Fruit fly (Drosophila melanogaster) whole organism, embryonic: ENCODE measurements around the gene Smvt.

Source experiments
- Antp ChIP-seq: fragments of 200-800 bp; sonication (Bioruptor generic); optimal IDR thresholded peaks from 3 replicates; lab custom pipeline; 2016; ENCODE audit warnings: missing biosample characterization, missing genetic modification characterization
- CG11696 ChIP-seq: fragments of 200-800 bp; sonication (Bioruptor generic); IDR thresholded peaks from 2 replicates; pipeline ENCODE4 v1.3.6; 2022; ENCODE audit warnings: missing biosample characterization, missing genetic modification characterization
- CG12299 ChIP-seq: fragments of 200-800 bp; sonication (Bioruptor generic); optimal IDR thresholded peaks from 2 replicates; lab custom pipeline; 2018; ENCODE audit warnings: missing biosample characterization, mild to moderate bottlenecking, missing genetic modification characterization
- CG12659 ChIP-seq: fragments of 200-800 bp; sonication (Bioruptor generic); optimal IDR thresholded peaks from 3 replicates; lab custom pipeline; 2017; ENCODE audit warnings: mild to moderate bottlenecking, missing biosample characterization, missing genetic modification reagents, missing genetic modification characterization
- CG12769 ChIP-seq: fragments of 200-800 bp; sonication (Bioruptor generic); optimal IDR thresholded peaks from 2 replicates; lab custom pipeline; 2019; ENCODE audit warnings: missing biosample characterization, mild to moderate bottlenecking, missing genetic modification characterization, moderate library complexity
- CG13287 ChIP-seq: fragments of 200-800 bp; sonication (Bioruptor generic); IDR thresholded peaks from 2 replicates; pipeline ENCODE4 v1.3.6; 2022; ENCODE audit warnings: missing biosample characterization, missing genetic modification characterization; ENCODE audit not compliant: partially characterized antibody
- CG14860 ChIP-seq: fragments of 200-800 bp; sonication (Bioruptor generic); IDR thresholded peaks from 3 replicates; pipeline ENCODE4 v1.3.6; 2022; ENCODE audit warnings: missing biosample characterization, missing genetic modification characterization; ENCODE audit not compliant: partially characterized antibody
- CG17829 ChIP-seq: fragments of 200-800 bp; optimal IDR thresholded peaks from 2 replicates; lab custom pipeline; 2019; ENCODE audit warnings: missing biosample characterization, mild to moderate bottlenecking, missing genetic modification characterization, moderate library complexity
- CG2116 ChIP-seq: fragments of 200-800 bp; sonication (Bioruptor generic); optimal IDR thresholded peaks from 3 replicates; lab custom pipeline; 2018; ENCODE audit warnings: missing biosample characterization, mild to moderate bottlenecking, missing genetic modification characterization
- CG30020 ChIP-seq: fragments of 200-800 bp; optimal IDR thresholded peaks from 2 replicates; lab custom pipeline; 2019; ENCODE audit warnings: missing biosample characterization, mild to moderate bottlenecking, missing genetic modification characterization, moderate library complexity
- CG32772 ChIP-seq: fragments of 200-800 bp; sonication (Bioruptor generic); IDR thresholded peaks from 2 replicates; pipeline ENCODE4 v1.3.6; 2022; ENCODE audit warnings: missing biosample characterization, missing genetic modification characterization
- CG4730 ChIP-seq: fragments of 200-800 bp; sonication (Bioruptor generic); IDR thresholded peaks from 2 replicates; pipeline ENCODE4 v1.3.6; 2022; ENCODE audit warnings: missing biosample characterization, missing genetic modification characterization
- CG6654 ChIP-seq: fragments of 200-800 bp; sonication (Bioruptor generic); optimal IDR thresholded peaks from 2 replicates; lab custom pipeline; 2017; ENCODE audit warnings: missing biosample characterization, mild to moderate bottlenecking, missing genetic modification characterization
- CG6813 ChIP-seq: fragments of 200-800 bp; sonication (Bioruptor generic); optimal IDR thresholded peaks from 2 replicates; lab custom pipeline; 2017; ENCODE audit warnings: missing biosample characterization, missing genetic modification characterization, mild to moderate bottlenecking, moderate library complexity, missing genetic modification reagents
- CG7556 ChIP-seq: fragments of 200-800 bp; sonication (Bioruptor generic); optimal IDR thresholded peaks from 2 replicates; lab custom pipeline; 2017; ENCODE audit warnings: missing biosample characterization, mild to moderate bottlenecking, missing genetic modification characterization
- CG8944 ChIP-seq: fragments of 200-800 bp; sonication (Bioruptor generic); optimal IDR thresholded peaks from 3 replicates; lab custom pipeline; 2016; ENCODE audit warnings: missing biosample characterization, missing genetic modification characterization
- CG9727 ChIP-seq: fragments of 200-800 bp; sonication (Bioruptor generic); optimal IDR thresholded peaks from 3 replicates; lab custom pipeline; 2017; ENCODE audit warnings: missing biosample characterization, mild to moderate bottlenecking, missing genetic modification characterization
- CHES-1-like ChIP-seq: fragments of 200-800 bp; sonication (Bioruptor generic); optimal IDR thresholded peaks from 2 replicates; lab custom pipeline; 2016; ENCODE audit warnings: missing biosample characterization, missing genetic modification characterization
- D19A ChIP-seq: fragments of 200-800 bp; optimal IDR thresholded peaks from 3 replicates; lab custom pipeline; 2019; ENCODE audit warnings: missing biosample characterization, mild to moderate bottlenecking, missing genetic modification characterization, moderate library complexity
- Dad ChIP-seq: fragments of 200-800 bp; sonication (Bioruptor generic); optimal IDR thresholded peaks from 3 replicates; lab custom pipeline; 2016; ENCODE audit warnings: missing biosample characterization, missing genetic modification characterization
- Dbx ChIP-seq: fragments of 200-800 bp; sonication (Bioruptor generic); IDR thresholded peaks from 3 replicates; pipeline ENCODE4 v1.3.6; 2022; ENCODE audit warnings: missing biosample characterization, missing genetic modification characterization
- E2f1 ChIP-seq: fragments of 200-800 bp; sonication (Bioruptor generic); IDR thresholded peaks from 2 replicates; pipeline ENCODE4 v1.3.6; 2022; ENCODE audit warnings: missing biosample characterization, missing genetic modification characterization
- HmgD ChIP-seq: fragments of 200-800 bp; sonication (Bioruptor generic); optimal IDR thresholded peaks from 3 replicates; lab custom pipeline; 2016; ENCODE audit warnings: missing biosample characterization, missing genetic modification characterization
- Hr78 ChIP-seq, 2 experiments: fragments of 200-800 bp in 1 of 2; fragments of >200 bp in 1 of 2; sonication (Bioruptor generic) in 1 of 2; optimal IDR thresholded peaks; 2 replicates each; lab custom pipeline; 2017 to 2019; ENCODE audit warnings: missing biosample characterization in 2 of 2, missing genetic modification characterization in 2 of 2, mild to moderate bottlenecking in 1 of 2, moderate library complexity in 1 of 2
- MBD-R2 ChIP-seq: fragments of 200-800 bp; sonication (Bioruptor generic); IDR thresholded peaks from 2 replicates; pipeline ENCODE4 v1.3.6; 2022; ENCODE audit warnings: missing biosample characterization, missing genetic modification characterization
- Nf-YA ChIP-seq: fragments of 200-800 bp; sonication (Bioruptor generic); IDR thresholded peaks from 2 replicates; pipeline ENCODE4 v1.3.6; 2022; ENCODE audit warnings: missing biosample characterization, missing genetic modification characterization
- Oli ChIP-seq: fragments of 200-800 bp; sonication (Bioruptor generic); optimal IDR thresholded peaks from 2 replicates; lab custom pipeline; 2018; ENCODE audit warnings: missing biosample characterization, mild to moderate bottlenecking, missing genetic modification characterization, moderate library complexity
- Optix ChIP-seq: fragments of 200-800 bp; sonication (Bioruptor generic); IDR thresholded peaks from 3 replicates; pipeline ENCODE4 v1.3.6; 2022; ENCODE audit warnings: missing biosample characterization, missing genetic modification characterization
- Ravus ChIP-seq: fragments of 200-800 bp; sonication (Bioruptor generic); IDR thresholded peaks from 2 replicates; pipeline ENCODE4 v1.3.6; 2022; ENCODE audit warnings: missing biosample characterization, missing genetic modification characterization
- Ssrp ChIP-seq: fragments of 200-800 bp; sonication (Bioruptor generic); optimal IDR thresholded peaks from 2 replicates; lab custom pipeline; 2018; ENCODE audit warnings: missing biosample characterization, mild to moderate bottlenecking, missing genetic modification characterization, moderate library complexity
- TFAM ChIP-seq: fragments of 200-800 bp; sonication (Bioruptor generic); optimal IDR thresholded peaks from 2 replicates; lab custom pipeline; 2017; ENCODE audit warnings: missing biosample characterization, missing genetic modification characterization, inconsistent platforms
- Vsx1 ChIP-seq: fragments of 200-800 bp; sonication (Bioruptor generic); optimal IDR thresholded peaks from 2 replicates; lab custom pipeline; 2017; ENCODE audit warnings: missing biosample characterization, mild to moderate bottlenecking, missing genetic modification characterization, missing genetic modification reagents
- YL-1 ChIP-seq: fragments of 200-800 bp; sonication (Bioruptor generic); optimal IDR thresholded peaks from 3 replicates; lab custom pipeline; 2017; ENCODE audit warnings: missing biosample characterization, mild to moderate bottlenecking, missing genetic modification characterization
- bcd ChIP-seq: fragments of 200-800 bp; sonication (Bioruptor generic); optimal IDR thresholded peaks from 2 replicates; lab custom pipeline; 2017; ENCODE audit warnings: missing biosample characterization, mild to moderate bottlenecking, missing genetic modification characterization
- cato ChIP-seq: fragments of 200-800 bp; sonication (Bioruptor generic); optimal IDR thresholded peaks from 2 replicates; lab custom pipeline; 2016; ENCODE audit warnings: missing biosample characterization, missing genetic modification characterization, borderline replicate concordance
- da ChIP-seq: fragments of 200-800 bp; sonication (Bioruptor generic); optimal IDR thresholded peaks from 2 replicates; lab custom pipeline; 2016; ENCODE audit warnings: missing biosample characterization, missing genetic modification characterization
- fru ChIP-seq: fragments of >200 bp; optimal IDR thresholded peaks from 2 replicates; lab custom pipeline; 2017
- gem ChIP-seq: fragments of 200-800 bp; sonication (Bioruptor generic); optimal IDR thresholded peaks from 2 replicates; lab custom pipeline; 2019; ENCODE audit warnings: missing biosample characterization, mild to moderate bottlenecking, missing genetic modification characterization, moderate library complexity
- gsb ChIP-seq: fragments of 200-800 bp; sonication (Bioruptor generic); IDR thresholded peaks from 2 replicates; pipeline ENCODE4 v1.3.6; 2022; ENCODE audit warnings: missing biosample characterization, missing genetic modification characterization
- ind ChIP-seq: fragments of 200-800 bp; sonication (Bioruptor generic); optimal IDR thresholded peaks from 3 replicates; lab custom pipeline; 2016; ENCODE audit warnings: missing biosample characterization, missing genetic modification characterization
- jing ChIP-seq: fragments of 200-800 bp; sonication (Bioruptor generic); optimal IDR thresholded peaks from 2 replicates; lab custom pipeline; 2018; ENCODE audit warnings: missing biosample characterization, mild to moderate bottlenecking, missing genetic modification characterization
- kni ChIP-seq: fragments of 200-800 bp; sonication (Bioruptor generic); optimal IDR thresholded peaks from 3 replicates; lab custom pipeline; 2017; ENCODE audit warnings: mild to moderate bottlenecking, missing biosample characterization, missing genetic modification reagents, missing genetic modification characterization
- lola ChIP-seq, 3 experiments: fragments of >200 bp in 2 of 3; fragments of 200-800 bp in 1 of 3; sonication (Bioruptor generic) in 1 of 3; optimal IDR thresholded peaks; 2 replicates each; lab custom pipeline; 2017 to 2019; ENCODE audit warnings: missing biosample characterization in 3 of 3, missing genetic modification characterization in 3 of 3, mild to moderate bottlenecking in 1 of 3, moderate library complexity in 1 of 3
- luna ChIP-seq: fragments of 200-800 bp; sonication (Bioruptor generic); optimal IDR thresholded peaks from 2 replicates; lab custom pipeline; 2016; ENCODE audit warnings: missing biosample characterization, missing genetic modification characterization
- nau ChIP-seq: fragments of 200-800 bp; sonication (Bioruptor generic); optimal IDR thresholded peaks from 3 replicates; lab custom pipeline; 2017; ENCODE audit warnings: missing biosample characterization, mild to moderate bottlenecking, missing genetic modification characterization, missing genetic modification reagents
- ro ChIP-seq: fragments of 200-800 bp; sonication (Bioruptor generic); IDR thresholded peaks from 2 replicates; pipeline ENCODE4 v1.3.6; 2022; ENCODE audit warnings: missing biosample characterization, missing genetic modification characterization
- sd ChIP-seq: fragments of 200-800 bp; sonication (Bioruptor generic); optimal IDR thresholded peaks from 3 replicates; lab custom pipeline; 2018; ENCODE audit warnings: missing biosample characterization, mild to moderate bottlenecking, missing genetic modification characterization, moderate library complexity
- ssp ChIP-seq: fragments of 200-800 bp; sonication (Bioruptor generic); IDR thresholded peaks from 2 replicates; pipeline ENCODE4 v1.3.6; 2022; ENCODE audit warnings: missing biosample characterization, missing genetic modification characterization
- tap ChIP-seq: fragments of 200-800 bp; optimal IDR thresholded peaks from 3 replicates; lab custom pipeline; 2019; ENCODE audit warnings: missing biosample characterization, mild to moderate bottlenecking, missing genetic modification characterization, moderate library complexity
- wek ChIP-seq: fragments of 200-800 bp; sonication (Bioruptor generic); optimal IDR thresholded peaks from 3 replicates; lab custom pipeline; 2018; ENCODE audit warnings: missing biosample characterization, mild to moderate bottlenecking, missing genetic modification characterization, moderate library complexity

Smvt gene

dm6 chr3R:31747429-31748048, 13.8 kb downstream of the Smvt start, which contains the start of the genes nero and CG1910 (continued):
- TF ChIP-seq D19A (tag; lab: Kevin White, UChicago) (no peak), E2f1 (GFP tag; lab: Robert Waterston, UW) (no peak), CG7556 (GFP tag; lab: Kevin White, UChicago) (no peak), CG12299 (tag; lab: Kevin White, UChicago) (peak; percentile 42), bcd (GFP tag; lab: Kevin White, UChicago) (no peak), CG11696 (GFP tag; lab: Robert Waterston, UW) (no peak), CG4730 (GFP tag; lab: Robert Waterston, UW) (no peak), CG2116 (GFP tag; lab: Kevin White, UChicago) (peak; percentile 63), Oli (tag; lab: Kevin White, UChicago) (no peak), wek (GFP tag; lab: Kevin White, UChicago) (no peak), CG30020 (no peak), tap (no peak), ind (GFP tag; lab: Kevin White, UChicago) (no peak), CG12769 (no peak), Ravus (GFP tag; lab: Robert Waterston, UW) (no peak), CHES-1-like (GFP tag; lab: Kevin White, UChicago) (peak; percentile 69), kni (GFP tag; lab: Kevin White, UChicago) (no peak), ro (GFP tag; lab: Robert Waterston, UW) (no peak), Optix (GFP tag; lab: Robert Waterston, UW) (no peak), Nf-YA (GFP tag; lab: Robert Waterston, UW) (no peak), CG12659 (GFP tag; lab: Kevin White, UChicago) (peak; percentile 63), CG14860 (GFP tag; lab: Robert Waterston, UW) (no peak), da (GFP tag; lab: Kevin White, UChicago) (no peak), Dbx (GFP tag; lab: Robert Waterston, UW) (no peak), TFAM (no peak), sd (tag; lab: Kevin White, UChicago) (no peak), Vsx1 (GFP tag; lab: Kevin White, UChicago) (no peak), YL-1 (GFP tag; lab: Kevin White, UChicago) (peak; percentile 17), HmgD (GFP tag; lab: Kevin White, UChicago) (peak; percentile 70), CG6654 (GFP tag; lab: Kevin White, UChicago) (no peak), Hr78 (GFP tag; optimal IDR thresholded peaks at IDR 0.05; lab: Kevin White, UChicago) (no peak), nau (GFP tag; lab: Kevin White, UChicago) (no peak), gem (no peak), lola (GFP tag; optimal IDR thresholded peaks at IDR 0.05; lab: Kevin White, UChicago) (no peak), luna (GFP tag; lab: Kevin White, UChicago) (no peak), Ssrp (tag; lab: Kevin White, UChicago) (no peak), MBD-R2 (GFP tag; lab: Robert Waterston, UW) (no peak), cato (GFP tag; lab: Kevin White, UChicago) (no peak), fru (no peak), gsb (no peak), Dad (no peak), CG32772 (no peak), ssp (GFP tag; lab: Robert Waterston, UW) (no peak), CG9727 (GFP tag; lab: Kevin White, UChicago) (no peak), CG17829 (peak; percentile 27), CG13287 (GFP tag; lab: Robert Waterston, UW) (no peak), CG6813 (no peak), jing (GFP tag; lab: Kevin White, UChicago) (no peak), Antp (GFP tag; lab: Kevin White, UChicago) (no peak), CG8944 (no peak)
